Fruit fly (Drosophila melanogaster) whole organism, embryonic: Measurements from ENCODE around the gene CG17027.

ENCODE experiments used
- C15 ChIP-seq: fragments of 200-800 bp; sonication (Bioruptor generic); IDR thresholded peaks from 3 replicates; pipeline ENCODE4 v1.3.6; 2022; ENCODE audit warnings: missing biosample characterization, missing genetic modification characterization
- CG10321 ChIP-seq: fragments of 200-800 bp; sonication (Bioruptor generic); IDR thresholded peaks from 2 replicates; pipeline ENCODE4 v1.3.6; 2022; ENCODE audit warnings: missing biosample characterization, missing genetic modification characterization
- CG10565 ChIP-seq: fragments of 200-800 bp; sonication (Bioruptor generic); optimal IDR thresholded peaks from 3 replicates; lab custom pipeline; 2016; ENCODE audit warnings: missing biosample characterization, mild to moderate bottlenecking, missing genetic modification characterization
- CG10654 ChIP-seq: fragments of 200-800 bp; sonication (Bioruptor generic); optimal IDR thresholded peaks from 2 replicates; lab custom pipeline; 2016; ENCODE audit warnings: missing biosample characterization, missing genetic modification characterization
- CG11085 ChIP-seq: fragments of 200-800 bp; sonication (Bioruptor generic); IDR thresholded peaks from 2 replicates; pipeline ENCODE4 v1.3.6; 2022; ENCODE audit warnings: missing biosample characterization, missing genetic modification characterization
- CG11398 ChIP-seq: fragments of 200-800 bp; sonication (Bioruptor generic); optimal IDR thresholded peaks from 2 replicates; lab custom pipeline; 2016; ENCODE audit warnings: missing biosample characterization, missing genetic modification characterization
- CG11695 ChIP-seq: fragments of 200-800 bp; sonication (Bioruptor generic); IDR thresholded peaks from 3 replicates; pipeline ENCODE4 v1.3.6; 2022; ENCODE audit warnings: missing biosample characterization, missing genetic modification characterization
- CG12391 ChIP-seq: fragments of 200-800 bp; sonication (Bioruptor generic); optimal IDR thresholded peaks from 3 replicates; lab custom pipeline; 2018; ENCODE audit warnings: missing biosample characterization, mild to moderate bottlenecking, missing genetic modification characterization, moderate library complexity
- CG17186 ChIP-seq: fragments of 200-800 bp; sonication (Bioruptor generic); optimal IDR thresholded peaks from 3 replicates; lab custom pipeline; 2017; ENCODE audit warnings: missing biosample characterization, missing genetic modification reagents, missing genetic modification characterization
- CG1792 ChIP-seq: fragments of 200-800 bp; sonication (Bioruptor generic); optimal IDR thresholded peaks from 2 replicates; lab custom pipeline; 2016; ENCODE audit warnings: missing biosample characterization, missing genetic modification characterization
- CG18011 ChIP-seq: fragments of 200-800 bp; sonication (Bioruptor generic); optimal IDR thresholded peaks from 2 replicates; lab custom pipeline; 2017; ENCODE audit warnings: missing biosample characterization, missing genetic modification characterization, mild to moderate bottlenecking, moderate library complexity, missing genotype
- CG2120 ChIP-seq: fragments of 200-800 bp; sonication (Bioruptor generic); optimal IDR thresholded peaks from 3 replicates; lab custom pipeline; 2016; ENCODE audit warnings: missing biosample characterization, missing genetic modification characterization
- CG33213 ChIP-seq: fragments of 200-800 bp; sonication (Bioruptor generic); optimal IDR thresholded peaks from 3 replicates; lab custom pipeline; 2016; ENCODE audit warnings: missing biosample characterization, missing genetic modification characterization
- CG4282 ChIP-seq: fragments of 200-800 bp; sonication (Bioruptor generic); optimal IDR thresholded peaks from 2 replicates; lab custom pipeline; 2016; ENCODE audit warnings: missing biosample characterization, missing genetic modification characterization
- CG43689 ChIP-seq: fragments of 200-800 bp; sonication (Bioruptor generic); IDR thresholded peaks from 2 replicates; pipeline ENCODE4 v1.3.6; 2022; ENCODE audit warnings: missing biosample characterization, missing genetic modification characterization
- CG6254 ChIP-seq: fragments of 200-800 bp; sonication (Bioruptor generic); optimal IDR thresholded peaks from 3 replicates; lab custom pipeline; 2017; ENCODE audit warnings: mild to moderate bottlenecking, missing biosample characterization, missing genetic modification reagents, missing genetic modification characterization
- CG6791 ChIP-seq: fragments of 200-800 bp; sonication (Bioruptor generic); IDR thresholded peaks from 3 replicates; pipeline ENCODE4 v1.3.6; 2022; ENCODE audit warnings: missing biosample characterization, missing genetic modification characterization; ENCODE audit not compliant: partially characterized antibody
- CG7987 ChIP-seq: fragments of 200-800 bp; sonication (Bioruptor generic); optimal IDR thresholded peaks from 2 replicates; lab custom pipeline; 2018; ENCODE audit warnings: missing biosample characterization, mild to moderate bottlenecking, missing genetic modification characterization, moderate library complexity
- CG9797 ChIP-seq: fragments of 200-800 bp; sonication (Bioruptor generic); optimal IDR thresholded peaks from 3 replicates; lab custom pipeline; 2018; ENCODE audit warnings: missing biosample characterization, mild to moderate bottlenecking, missing genetic modification characterization
- CG9932 ChIP-seq: fragments of 200-800 bp; sonication (Bioruptor generic); IDR thresholded peaks from 2 replicates; pipeline ENCODE4 v1.3.6; 2022; ENCODE audit warnings: missing biosample characterization, missing genetic modification characterization
- Dfd ChIP-seq, 2 experiments: fragments of >200 bp; optimal IDR thresholded peaks; 2 replicates each; lab custom pipeline; 2017; ENCODE audit warnings: missing biosample characterization in 2 of 2, missing genetic modification characterization in 2 of 2
- Dip3 ChIP-seq: fragments of 200-800 bp; sonication (Bioruptor generic); optimal IDR thresholded peaks from 3 replicates; lab custom pipeline; 2016; ENCODE audit warnings: missing biosample characterization, missing genetic modification characterization
- Gug ChIP-seq: fragments of 200-800 bp; sonication (Bioruptor generic); IDR thresholded peaks from 4 replicates; pipeline ENCODE4 v1.3.6; 2022; ENCODE audit warnings: missing biosample characterization, missing genetic modification characterization
- Kr ChIP-seq: fragments of 200-800 bp; sonication (Bioruptor generic); optimal IDR thresholded peaks from 2 replicates; lab custom pipeline; 2017; ENCODE audit warnings: missing biosample characterization, mild to moderate bottlenecking, missing genetic modification characterization
- Lpt ChIP-seq: fragments of >200 bp; optimal IDR thresholded peaks from 2 replicates; lab custom pipeline; 2018; ENCODE audit warnings: missing biosample characterization, missing genetic modification characterization
- Meics ChIP-seq: fragments of 200-800 bp; sonication (Bioruptor generic); optimal IDR thresholded peaks from 2 replicates; lab custom pipeline; 2017; ENCODE audit warnings: missing biosample characterization, mild to moderate bottlenecking, missing genetic modification characterization
- Six4 ChIP-seq: fragments of 200-800 bp; sonication (Bioruptor generic); optimal IDR thresholded peaks from 2 replicates; lab custom pipeline; 2016; ENCODE audit warnings: missing biosample characterization, missing genetic modification characterization
- Sox102F ChIP-seq: fragments of 200-800 bp; sonication (Bioruptor generic); optimal IDR thresholded peaks from 2 replicates; lab custom pipeline; 2018; ENCODE audit warnings: missing biosample characterization, mild to moderate bottlenecking, missing genetic modification characterization, moderate library complexity
- Sry-β ChIP-seq: fragments of 200-800 bp; sonication (Bioruptor generic); optimal IDR thresholded peaks from 2 replicates; lab custom pipeline; 2018; ENCODE audit warnings: missing biosample characterization, mild to moderate bottlenecking, missing genetic modification characterization, moderate library complexity
- Tbp ChIP-seq: fragments of >200 bp; optimal IDR thresholded peaks from 2 replicates; lab custom pipeline; 2018; ENCODE audit warnings: missing biosample characterization, missing genetic modification characterization
- ab ChIP-seq: fragments of 200-800 bp; sonication (Bioruptor generic); optimal IDR thresholded peaks from 2 replicates; lab custom pipeline; 2016; ENCODE audit warnings: missing biosample characterization, missing genetic modification characterization
- bigmax ChIP-seq: fragments of 200-800 bp; sonication (Bioruptor generic); optimal IDR thresholded peaks from 2 replicates; lab custom pipeline; 2018; ENCODE audit warnings: missing biosample characterization, mild to moderate bottlenecking, missing genetic modification characterization
- chinmo ChIP-seq: fragments of 200-800 bp; sonication (Bioruptor generic); IDR thresholded peaks from 4 replicates; pipeline ENCODE4 v1.3.6; 2022; ENCODE audit warnings: missing biosample characterization, missing genetic modification characterization; ENCODE audit not compliant: partially characterized antibody
- dati ChIP-seq: fragments of 200-800 bp; sonication (Bioruptor generic); IDR thresholded peaks from 2 replicates; pipeline ENCODE4 v1.3.6; 2022; ENCODE audit warnings: missing biosample characterization, missing genetic modification characterization
- ewg ChIP-seq: fragments of 200-800 bp; sonication (Bioruptor generic); optimal IDR thresholded peaks from 3 replicates; lab custom pipeline; 2017; ENCODE audit warnings: mild to moderate bottlenecking, missing biosample characterization, missing genetic modification reagents, missing genetic modification characterization
- exex ChIP-seq: fragments of 200-800 bp; sonication (Bioruptor generic); optimal IDR thresholded peaks from 4 replicates; lab custom pipeline; 2018; ENCODE audit warnings: missing biosample characterization, mild to moderate bottlenecking, missing genetic modification characterization, moderate library complexity
- eyg ChIP-seq: fragments of 200-800 bp; sonication (Bioruptor generic); optimal IDR thresholded peaks from 3 replicates; lab custom pipeline; 2016; ENCODE audit warnings: missing biosample characterization, missing genetic modification characterization
- fd64A ChIP-seq: fragments of 200-800 bp; sonication (Bioruptor generic); optimal IDR thresholded peaks from 3 replicates; lab custom pipeline; 2018; ENCODE audit warnings: missing biosample characterization, mild to moderate bottlenecking, missing genetic modification characterization
- fru ChIP-seq: fragments of >200 bp; optimal IDR thresholded peaks from 2 replicates; lab custom pipeline; 2017
- hth ChIP-seq: fragments of >200 bp; optimal IDR thresholded peaks from 2 replicates; lab custom pipeline; 2017; ENCODE audit warnings: inconsistent platforms
- klu ChIP-seq: fragments of 200-800 bp; sonication (Bioruptor generic); IDR thresholded peaks from 2 replicates; pipeline ENCODE4 v1.3.6; 2022; ENCODE audit warnings: missing biosample characterization, missing genetic modification characterization
- lab ChIP-seq: fragments of 200-800 bp; sonication (Bioruptor generic); optimal IDR thresholded peaks from 3 replicates; lab custom pipeline; 2017; ENCODE audit warnings: missing biosample characterization, missing genetic modification characterization, mild to moderate bottlenecking, moderate library complexity, missing genetic modification reagents
- pho ChIP-seq: fragments of 200-800 bp; sonication (Bioruptor generic); optimal IDR thresholded peaks from 2 replicates; lab custom pipeline; 2016; ENCODE audit warnings: missing biosample characterization, missing genetic modification characterization
- prd ChIP-seq, 3 experiments: fragments of >200 bp in 2 of 3; fragments of 200-800 bp in 1 of 3; sonication (Bioruptor generic) in 1 of 3; optimal IDR thresholded peaks in 2 of 3; IDR thresholded peaks in 1 of 3; 2 replicates in 2 of 3; 3 replicates in 1 of 3; pipeline versions ENCODE4 v1.3.6 to Lab custom; 2017 to 2022; ENCODE audit warnings: missing biosample characterization in 1 of 3, missing genetic modification characterization in 1 of 3
- repo ChIP-seq: fragments of 200-800 bp; sonication (Bioruptor generic); optimal IDR thresholded peaks from 2 replicates; lab custom pipeline; 2016; ENCODE audit warnings: missing biosample characterization, missing genetic modification characterization
- salm ChIP-seq: fragments of 200-800 bp; sonication (Bioruptor generic); optimal IDR thresholded peaks from 2 replicates; lab custom pipeline; 2018; ENCODE audit warnings: missing biosample characterization, mild to moderate bottlenecking, missing genetic modification characterization
- sens-2 ChIP-seq: fragments of 200-800 bp; sonication (Bioruptor generic); IDR thresholded peaks from 2 replicates; pipeline ENCODE4 v1.3.6; 2022; ENCODE audit warnings: missing biosample characterization, missing genetic modification characterization
- slp2 ChIP-seq: fragments of 200-800 bp; sonication (Bioruptor generic); optimal IDR thresholded peaks from 2 replicates; lab custom pipeline; 2016; ENCODE audit warnings: missing biosample characterization, missing genetic modification characterization
- stc ChIP-seq: fragments of 200-800 bp; sonication (Bioruptor generic); IDR thresholded peaks from 2 replicates; pipeline ENCODE4 v1.3.6; 2022; ENCODE audit warnings: missing biosample characterization, missing genetic modification characterization
- stwl ChIP-seq: fragments of 200-800 bp; sonication (Bioruptor generic); optimal IDR thresholded peaks from 3 replicates; lab custom pipeline; 2018; ENCODE audit warnings: missing biosample characterization, mild to moderate bottlenecking, missing genetic modification characterization, moderate library complexity
- tgo ChIP-seq: fragments of 200-800 bp; sonication (Bioruptor generic); IDR thresholded peaks from 3 replicates; pipeline ENCODE4 v1.3.6; 2022; ENCODE audit warnings: missing biosample characterization, missing genetic modification characterization
- usp ChIP-seq: fragments of >200 bp; optimal IDR thresholded peaks from 2 replicates; lab custom pipeline; 2017; ENCODE audit warnings: missing biosample characterization, missing genetic modification characterization

Gene CG17027

dm6 chr3L:15977565-15977964 is 2.3 kb upstream of the CG17027 start (continued):
- TF ChIP-seq prd (optimal IDR thresholded peaks at IDR 0.05; lab: Kevin White, UChicago) (no peak), prd (GFP tag; IDR thresholded peaks at IDR 0.05; lab: Robert Waterston, UW) (peak; percentile 79), CG18011 (no peak), Sox102F (GFP tag; lab: Kevin White, UChicago) (no peak), C15 (0 out of 3 replicates have a peak, but pooled peaks have one; percentile 5), CG10565 (GFP tag; lab: Kevin White, UChicago) (no peak), salm (tag; lab: Kevin White, UChicago) (no peak), CG9932 (no peak), klu (peak; percentile 52; the same call in 1 of the 2 replicates), CG6791 (GFP tag; lab: Robert Waterston, UW) (no peak), pho (GFP tag; lab: Kevin White, UChicago) (no peak), CG10654 (GFP tag; lab: Kevin White, UChicago) (peak; percentile 18), CG4282 (no peak), CG12391 (tag; lab: Kevin White, UChicago) (peak; percentile 37), CG11398 (GFP tag; lab: Kevin White, UChicago) (no peak), dati (GFP tag; lab: Robert Waterston, UW) (no peak), CG2120 (GFP tag; lab: Kevin White, UChicago) (peak; percentile 63), chinmo (GFP tag; lab: Robert Waterston, UW) (no peak), CG6254 (GFP tag; lab: Kevin White, UChicago) (no peak), Six4 (GFP tag; lab: Kevin White, UChicago) (no peak), CG7987 (GFP tag; lab: Kevin White, UChicago) (no peak), stwl (tag; lab: Kevin White, UChicago) (no peak), Dfd (GFP tag; optimal IDR thresholded peaks at IDR 0.05; lab: Kevin White, UChicago) (no peak), ab (GFP tag; lab: Kevin White, UChicago) (no peak), Meics (GFP tag; lab: Kevin White, UChicago) (peak; percentile 50), Gug (peak; percentile 54; the same call in 3 of the 4 replicates), repo (GFP tag; lab: Kevin White, UChicago) (no peak), ewg (GFP tag; lab: Kevin White, UChicago) (no peak), Sry-β (GFP tag; lab: Kevin White, UChicago) (no peak), CG17186 (GFP tag; lab: Kevin White, UChicago) (no peak), CG33213 (GFP tag; lab: Kevin White, UChicago) (no peak), sens-2 (GFP tag; lab: Robert Waterston, UW) (no peak), CG43689 (GFP tag; lab: Robert Waterston, UW) (no peak), CG9797 (no peak), bigmax (GFP tag; lab: Kevin White, UChicago) (no peak), exex (tag; lab: Kevin White, UChicago) (no peak), stc (peak; percentile 74), Dip3 (no peak), lab (GFP tag; lab: Kevin White, UChicago) (peak; percentile 74), tgo (peak; percentile 77), Kr (GFP tag; lab: Kevin White, UChicago) (no peak), CG10321 (no peak), CG11695 (GFP tag; lab: Robert Waterston, UW) (peak; percentile 73), CG1792 (GFP tag; lab: Kevin White, UChicago) (no peak), Tbp (no peak), CG11085 (GFP tag; lab: Robert Waterston, UW) (peak; percentile 25; the same call in 1 of the 2 replicates), fru (lab: Kevin White, UChicago) (no peak), eyg (GFP tag; lab: Kevin White, UChicago) (no peak), fd64A (GFP tag; lab: Kevin White, UChicago) (no peak), usp (no peak), Lpt (no peak), hth (lab: Kevin White, UChicago) (no peak), slp2 (GFP tag; lab: Kevin White, UChicago) (no peak)
